Fruit fly (Drosophila melanogaster) whole organism, wandering third instar larva: ENCODE results near the gene Wdr33.

ENCODE experiments used
- Abd-B ChIP-seq: fragments of >200 bp; optimal IDR thresholded peaks from 2 replicates; lab custom pipeline; 2017; ENCODE audit warnings: missing biosample characterization, missing genetic modification characterization
- CG32264 ChIP-seq: fragments of 200-800 bp; sonication (Bioruptor generic); optimal IDR thresholded peaks from 2 replicates; lab custom pipeline; 2016; ENCODE audit warnings: missing biosample characterization, missing genetic modification characterization
- CG9705 ChIP-seq: fragments of 200-800 bp; sonication (Bioruptor generic); optimal IDR thresholded peaks from 2 replicates; lab custom pipeline; 2018; ENCODE audit warnings: missing biosample characterization, mild to moderate bottlenecking, missing genetic modification characterization
- CrebA ChIP-seq: fragments of 200-800 bp; sonication (Bioruptor generic); optimal IDR thresholded peaks from 2 replicates; lab custom pipeline; 2016; ENCODE audit warnings: missing biosample characterization, mild to moderate bottlenecking, missing genetic modification characterization, borderline replicate concordance
- Dfd ChIP-seq: fragments of >200 bp; optimal IDR thresholded peaks from 2 replicates; lab custom pipeline; 2017; ENCODE audit warnings: missing biosample characterization, missing genetic modification characterization
- Dif ChIP-seq: fragments of 200-275, 200-300 bp; sonication (Bioruptor generic); optimal IDR thresholded peaks from 2 replicates; lab custom pipeline; 2018; ENCODE audit warnings: missing biosample characterization, missing genetic modification characterization; ENCODE audit not compliant: partially characterized antibody
- GATAd ChIP-seq: sonication (Bioruptor generic); optimal IDR thresholded peaks from 2 replicates; lab custom pipeline; 2016; ENCODE audit warnings: missing biosample characterization, missing genetic modification characterization
- HLH106 ChIP-seq: fragments of 200-800 bp; optimal IDR thresholded peaks from 3 replicates; lab custom pipeline; 2019; ENCODE audit warnings: missing biosample characterization, mild to moderate bottlenecking, missing genetic modification characterization, moderate library complexity
- Hnf4 ChIP-seq: fragments of 200-800 bp; sonication (Bioruptor generic); optimal IDR thresholded peaks from 2 replicates; lab custom pipeline; 2016; ENCODE audit warnings: missing biosample characterization, mild to moderate bottlenecking, missing genetic modification characterization
- Hr78 ChIP-seq: fragments of >200 bp; optimal IDR thresholded peaks from 2 replicates; lab custom pipeline; 2017; ENCODE audit warnings: missing biosample characterization, missing genetic modification characterization
- Hr83 ChIP-seq: fragments of 200-300 bp; sonication (Bioruptor generic); optimal IDR thresholded peaks from 2 replicates; lab custom pipeline; 2016; ENCODE audit warnings: missing biosample characterization, mild to moderate bottlenecking, missing genetic modification characterization, moderate library complexity; ENCODE audit not compliant: poor library complexity, severe bottlenecking
- Jra ChIP-seq: sonication (Bioruptor generic); optimal IDR thresholded peaks from 2 replicates; lab custom pipeline; 2016; ENCODE audit warnings: missing biosample characterization, missing genetic modification characterization
- Mio ChIP-seq: sonication (Bioruptor generic); optimal IDR thresholded peaks from 2 replicates; lab custom pipeline; 2016; ENCODE audit warnings: missing biosample characterization, missing genetic modification characterization
- Myc ChIP-seq: fragments of >200 bp; optimal IDR thresholded peaks from 2 replicates; lab custom pipeline; 2017
- N ChIP-seq: fragments of >200 bp; optimal IDR thresholded peaks from 2 replicates; lab custom pipeline; 2018; ENCODE audit warnings: missing biosample characterization, missing external identifiers, missing genetic modification characterization
- OdsH ChIP-seq: fragments of 200-800 bp; sonication (Bioruptor generic); optimal IDR thresholded peaks from 2 replicates; lab custom pipeline; 2016; ENCODE audit warnings: missing biosample characterization, mild to moderate bottlenecking, missing genetic modification characterization
- Rel ChIP-seq, 2 experiments: fragments of 200-800 bp; sonication (Bioruptor generic) in 1 of 2; optimal IDR thresholded peaks; 2 replicates in 1 of 2; 3 replicates in 1 of 2; lab custom pipeline; 2016 to 2019; ENCODE audit warnings: mild to moderate bottlenecking in 2 of 2, missing biosample characterization in 2 of 2, missing genetic modification characterization in 2 of 2, moderate library complexity in 1 of 2
- Sp1 ChIP-seq: fragments of 200-800 bp; sonication (Bioruptor generic); optimal IDR thresholded peaks from 3 replicates; lab custom pipeline; 2019; ENCODE audit warnings: missing biosample characterization, mild to moderate bottlenecking, missing genetic modification characterization, moderate library complexity
- Vsx2 ChIP-seq: fragments of 200-300, 225-300 bp; sonication (Bioruptor generic); optimal IDR thresholded peaks from 2 replicates; lab custom pipeline; 2018; ENCODE audit warnings: missing biosample characterization, missing genetic modification characterization; ENCODE audit not compliant: partially characterized antibody
- br ChIP-seq: fragments of 200-800 bp; sonication (Bioruptor generic); optimal IDR thresholded peaks from 2 replicates; lab custom pipeline; 2016; ENCODE audit warnings: missing biosample characterization, missing genetic modification characterization
- brk ChIP-seq: fragments of 200-800 bp; sonication (Bioruptor generic); optimal IDR thresholded peaks from 2 replicates; lab custom pipeline; 2016; ENCODE audit warnings: missing biosample characterization, mild to moderate bottlenecking, missing genetic modification characterization
- dl ChIP-seq, 2 experiments: fragments of 175-275, 200-275 bp in 1 of 2; fragments of 200-275 bp in 1 of 2; sonication (Bioruptor generic); optimal IDR thresholded peaks; lab custom pipeline; 2018; ENCODE audit warnings: mild to moderate bottlenecking in 2 of 2, missing biosample characterization in 2 of 2, missing genetic modification characterization in 2 of 2, moderate library complexity in 2 of 2; ENCODE audit not compliant: partially characterized antibody in 2 of 2, insufficient read depth in 1 of 2
- dmrt93B ChIP-seq: fragments of 200-800 bp; sonication (Bioruptor generic); optimal IDR thresholded peaks from 2 replicates; lab custom pipeline; 2018; ENCODE audit warnings: missing biosample characterization, mild to moderate bottlenecking, missing genetic modification characterization
- dsf ChIP-seq: sonication (Bioruptor generic); optimal IDR thresholded peaks from 2 replicates; lab custom pipeline; 2016; ENCODE audit warnings: missing biosample characterization, missing genetic modification characterization, borderline replicate concordance
- ey ChIP-seq: fragments of 200-800 bp; sonication (Bioruptor generic); optimal IDR thresholded peaks from 2 replicates; lab custom pipeline; 2016; ENCODE audit warnings: missing biosample characterization, missing genetic modification characterization
- foxo ChIP-seq, 2 experiments: fragments of 200-800 bp; sonication (Bioruptor generic); optimal IDR thresholded peaks; 2 replicates in 1 of 2; 3 replicates in 1 of 2; lab custom pipeline; 2016 to 2017; ENCODE audit warnings: missing biosample characterization in 2 of 2, missing genetic modification characterization in 2 of 2
- fru ChIP-seq: fragments of 200-800 bp; sonication (Bioruptor generic); optimal IDR thresholded peaks from 3 replicates; lab custom pipeline; 2016; ENCODE audit warnings: missing biosample characterization, mild to moderate bottlenecking, missing genetic modification characterization
- h ChIP-seq: fragments of 200-800 bp; sonication (Bioruptor generic); optimal IDR thresholded peaks from 3 replicates; lab custom pipeline; 2016; ENCODE audit warnings: missing biosample characterization, mild to moderate bottlenecking, missing genetic modification characterization
- jim ChIP-seq: fragments of 175-275, 200-325 bp; sonication (Bioruptor generic); optimal IDR thresholded peaks from 2 replicates; lab custom pipeline; 2016; ENCODE audit warnings: missing biosample characterization, mild to moderate bottlenecking, missing genetic modification characterization
- lola ChIP-seq: fragments of >200 bp; optimal IDR thresholded peaks from 2 replicates; lab custom pipeline; 2017; ENCODE audit warnings: missing biosample characterization, missing genetic modification characterization
- pan ChIP-seq: fragments of >200 bp; optimal IDR thresholded peaks from 2 replicates; lab custom pipeline; 2017
- psq ChIP-seq: fragments of 200-800 bp; sonication (Bioruptor generic); optimal IDR thresholded peaks from 3 replicates; lab custom pipeline; 2017; ENCODE audit warnings: missing biosample characterization, mild to moderate bottlenecking, missing genetic modification characterization, moderate library complexity
- rgr ChIP-seq: fragments of 200-800 bp; sonication (Bioruptor generic); optimal IDR thresholded peaks from 3 replicates; lab custom pipeline; 2016; ENCODE audit warnings: missing biosample characterization, mild to moderate bottlenecking, missing genetic modification characterization
- sage ChIP-seq: fragments of 200-800 bp; sonication (Bioruptor generic); optimal IDR thresholded peaks from 2 replicates; lab custom pipeline; 2016; ENCODE audit warnings: missing biosample characterization, mild to moderate bottlenecking, missing genetic modification characterization
- sv ChIP-seq: fragments of 200-800 bp; sonication (Bioruptor generic); optimal IDR thresholded peaks from 3 replicates; lab custom pipeline; 2016; ENCODE audit warnings: missing biosample characterization, missing genetic modification characterization
- tai ChIP-seq: sonication (Bioruptor generic); optimal IDR thresholded peaks from 2 replicates; lab custom pipeline; 2016; ENCODE audit warnings: missing biosample characterization, missing genetic modification characterization
- usp ChIP-seq: fragments of >200 bp; optimal IDR thresholded peaks from 2 replicates; lab custom pipeline; 2017; ENCODE audit warnings: missing biosample characterization, missing genetic modification characterization
- woc ChIP-seq: sonication (Bioruptor generic); optimal IDR thresholded peaks from 2 replicates; lab custom pipeline; 2016; ENCODE audit warnings: missing biosample characterization, mild to moderate bottlenecking, missing genetic modification characterization

The Wdr33 gene

dm6 chr3R:5621714-5622405 is 38.6 kb upstream of the Wdr33 start:
- TF ChIP-seq Rel (GFP tag; optimal IDR thresholded peaks at IDR 0.05; lab: Kevin White, UChicago) = no peak
- TF ChIP-seq Rel (tag; optimal IDR thresholded peaks at IDR 0.05; lab: Kevin White, UChicago) = peak; percentile 15
- TF ChIP-seq woc (GFP tag; lab: Kevin White, UChicago) = no peak

DNA sequence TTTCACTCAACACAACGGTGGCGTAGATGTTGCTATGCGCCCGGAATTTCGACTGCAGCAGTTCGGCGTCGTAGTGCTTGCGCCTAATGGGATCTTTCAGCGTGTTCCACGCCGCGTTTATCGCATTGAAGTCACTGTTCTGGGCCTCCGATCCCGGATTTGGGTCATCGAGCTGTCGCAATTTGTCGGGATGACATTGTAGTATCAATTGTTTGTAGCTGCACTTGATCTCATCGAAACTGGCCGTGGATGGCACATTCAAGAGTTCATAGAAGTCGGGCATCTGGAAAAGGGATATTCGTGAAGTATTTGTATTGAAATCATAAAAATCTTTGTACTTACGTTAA is 38.1 kb upstream of the Wdr33 start:
- TF ChIP-seq h (no peak), usp (GFP tag; lab: Kevin White, UChicago) (no peak), HLH106 (tag; lab: Kevin White, UChicago) (no peak), N (GFP tag; lab: Kevin White, UChicago) (no peak), Dif (GFP tag; lab: Kevin White, UChicago) (no peak), Hr83 (GFP tag; lab: Kevin White, UChicago) (no peak), Dfd (no peak), rgr (GFP tag; lab: Kevin White, UChicago) (no peak), pan (no peak), lola (no peak), br (no peak), Jra (GFP tag; lab: Kevin White, UChicago) (no peak)

- TF ChIP-seq usp (GFP tag; lab: Kevin White, UChicago) (no peak), HLH106 (tag; lab: Kevin White, UChicago) (peak; percentile 28), Abd-B (no peak), Mio (peak; percentile 12), CrebA (GFP tag; lab: Kevin White, UChicago) (no peak), woc (GFP tag; lab: Kevin White, UChicago) (peak; percentile 36), brk (peak; percentile 82), ey (GFP tag; lab: Kevin White, UChicago) (peak; percentile 33), Myc (lab: Kevin White, UChicago) (no peak), rgr (GFP tag; lab: Kevin White, UChicago) (peak; percentile 84), jim (GFP tag; lab: Kevin White, UChicago) (peak; percentile 75), dl (GFP tag; optimal IDR thresholded peaks at IDR 0.05; lab: Kevin White, UChicago; ENCODE audit: insufficient read depth in 1 of 2, partially characterized antibody in 2 of 2) (no peak), Dfd (no peak), sage (GFP tag; lab: Kevin White, UChicago) (peak; percentile 42), tai (GFP tag; lab: Kevin White, UChicago) (no peak), foxo (GFP tag; optimal IDR thresholded peaks at IDR 0.05; lab: Kevin White, UChicago) (peak; percentile 21 to 68), CG9705 (GFP tag; lab: Kevin White, UChicago) (peak; percentile 66), br (peak; percentile 71), dsf (GFP tag; lab: Kevin White, UChicago) (peak; percentile 41), CG32264 (GFP tag; lab: Kevin White, UChicago) (peak; percentile 62), GATAd (no peak), Rel (GFP tag; optimal IDR thresholded peaks at IDR 0.05; lab: Kevin White, UChicago) (no peak), Rel (tag; optimal IDR thresholded peaks at IDR 0.05; lab: Kevin White, UChicago) (peak; percentile 25), Vsx2 (no peak), pan (no peak), lola (no peak), sv (GFP tag; lab: Kevin White, UChicago) (peak; percentile 14), psq (GFP tag; lab: Kevin White, UChicago) (no peak), Hr78 (no peak), Sp1 (peak; percentile 70), N (GFP tag; lab: Kevin White, UChicago) (no peak), Hr83 (GFP tag; lab: Kevin White, UChicago) (peak; percentile 97), dmrt93B (GFP tag; lab: Kevin White, UChicago) (peak; percentile 36), Hnf4 (GFP tag; lab: Kevin White, UChicago) (peak; percentile 89), Dif (GFP tag; lab: Kevin White, UChicago) (no peak), Jra (GFP tag; lab: Kevin White, UChicago) (peak; percentile 87), OdsH (GFP tag; lab: Kevin White, UChicago) (peak; percentile 79), fru (GFP tag; lab: Kevin White, UChicago) (peak; percentile 72), h (peak; percentile 80)
- TF ChIP-seq, all 38 proteins: peak for 23
These were observed 37.3 kb upstream of the Wdr33 start for dm6 chr3R:5622985-5623630.
